Worm (Caenorhabditis elegans): ENCODE data around the gene syx-16.

Gene syx-16

DNA sequence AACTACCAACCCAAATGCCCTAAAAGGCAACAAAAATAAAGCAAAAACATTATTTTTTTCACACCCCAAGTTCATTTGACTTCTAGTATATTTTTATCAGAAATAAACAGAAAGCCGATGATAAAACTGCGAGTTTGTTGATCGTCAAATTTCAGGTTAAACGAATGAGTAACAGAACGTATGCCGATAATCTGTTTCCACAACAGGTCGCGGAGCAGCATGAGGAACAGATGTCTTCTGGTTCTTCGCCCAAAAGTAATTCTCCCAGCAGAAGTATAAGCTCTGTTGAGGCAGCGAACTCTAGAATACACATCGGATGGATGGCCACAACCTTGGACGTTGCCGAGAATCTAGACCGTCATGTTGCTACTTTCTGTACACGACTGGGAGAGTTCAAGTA is 21.5 kb upstream of the syx-16 start, which contains the start of gene prmt-5 (continued):
- TF ChIP-seq nhr-6 (tag; optimal IDR thresholded peaks at IDR 0.05) (no peak), sem-4 (tag; optimal IDR thresholded peaks at IDR 0.05) (no peak), mbf-1 (tag; optimal IDR thresholded peaks at IDR 0.05) (no peak), lin-13 (GFP tag; optimal IDR thresholded peaks at IDR 0.05) (peak; percentile 34), gmeb-1 (tag; optimal IDR thresholded peaks at IDR 0.05) (no peak), ZK546.5 (tag; optimal IDR thresholded peaks at IDR 0.05) (no peak), snpc-4 (tag; optimal IDR thresholded peaks at IDR 0.05) (no peak), lsy-2 (tag; optimal IDR thresholded peaks at IDR 0.05) (no peak), dmd-4 (tag; optimal IDR thresholded peaks at IDR 0.05) (no peak), blmp-1 (tag; optimal IDR thresholded peaks at IDR 0.05; ENCODE audit: insufficient read depth) (no peak), nhr-11 (tag; optimal IDR thresholded peaks at IDR 0.05) (no peak), ama-1 (optimal IDR thresholded peaks at IDR 0.05) (peak; percentile 65), lin-11 (tag; optimal IDR thresholded peaks at IDR 0.05) (no peak), alr-1 (tag; optimal IDR thresholded peaks at IDR 0.05) (no peak), fos-1 (tag; optimal IDR thresholded peaks at IDR 0.05) (no peak), ceh-16 (tag; optimal IDR thresholded peaks at IDR 0.05) (no peak), lin-39 (tag; optimal IDR thresholded peaks at IDR 0.05) (no peak), Y55F3AM.14 (GFP tag; optimal IDR thresholded peaks at IDR 0.05) (peak; percentile 24), nhr-23 (tag; optimal IDR thresholded peaks at IDR 0.05) (no peak), egl-27 (tag; optimal IDR thresholded peaks at IDR 0.05) (no peak)

- TF ChIP-seq fos-1 (tag; optimal IDR thresholded peaks at IDR 0.05) (no peak), nhr-23 (tag; optimal IDR thresholded peaks at IDR 0.05) (peak; percentile 35)
These were observed 20.8 kb upstream of the syx-16 start for ce11 chrIII:5229511-5230250.

DNA sequence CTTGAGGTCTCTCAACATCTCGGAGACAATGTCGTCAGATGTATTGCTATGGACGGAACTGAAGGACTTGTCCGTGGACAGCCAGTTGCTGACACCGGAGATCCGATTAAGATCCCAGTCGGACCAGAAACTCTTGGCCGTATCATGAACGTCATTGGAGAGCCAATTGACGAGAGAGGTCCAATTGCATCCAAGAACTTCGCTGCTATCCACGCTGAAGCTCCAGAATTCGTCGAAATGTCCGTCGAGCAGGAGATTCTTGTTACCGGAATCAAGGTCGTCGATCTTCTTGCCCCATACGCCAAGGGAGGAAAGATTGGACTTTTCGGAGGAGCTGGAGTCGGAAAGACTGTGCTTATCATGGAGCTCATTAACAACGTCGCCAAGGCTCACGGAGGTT is 19.9 kb upstream of the syx-16 start:
- TF ChIP-seq ceh-16 (tag; optimal IDR thresholded peaks at IDR 0.05) (no peak), blmp-1 (tag; optimal IDR thresholded peaks at IDR 0.05; ENCODE audit: insufficient read depth) (no peak), dmd-4 (tag; optimal IDR thresholded peaks at IDR 0.05) (no peak), C34F6.9 (tag; optimal IDR thresholded peaks at IDR 0.05) (no peak), lin-11 (tag; optimal IDR thresholded peaks at IDR 0.05) (no peak), nhr-77 (tag; optimal IDR thresholded peaks at IDR 0.05) (no peak), R02D3.7 (tag; optimal IDR thresholded peaks at IDR 0.05) (no peak), skn-1 (tag; optimal IDR thresholded peaks at IDR 0.05) (no peak), mbf-1 (tag; optimal IDR thresholded peaks at IDR 0.05) (no peak), lin-39 (tag; optimal IDR thresholded peaks at IDR 0.05) (no peak), elt-1 (tag; optimal IDR thresholded peaks at IDR 0.05) (no peak)

DNA sequence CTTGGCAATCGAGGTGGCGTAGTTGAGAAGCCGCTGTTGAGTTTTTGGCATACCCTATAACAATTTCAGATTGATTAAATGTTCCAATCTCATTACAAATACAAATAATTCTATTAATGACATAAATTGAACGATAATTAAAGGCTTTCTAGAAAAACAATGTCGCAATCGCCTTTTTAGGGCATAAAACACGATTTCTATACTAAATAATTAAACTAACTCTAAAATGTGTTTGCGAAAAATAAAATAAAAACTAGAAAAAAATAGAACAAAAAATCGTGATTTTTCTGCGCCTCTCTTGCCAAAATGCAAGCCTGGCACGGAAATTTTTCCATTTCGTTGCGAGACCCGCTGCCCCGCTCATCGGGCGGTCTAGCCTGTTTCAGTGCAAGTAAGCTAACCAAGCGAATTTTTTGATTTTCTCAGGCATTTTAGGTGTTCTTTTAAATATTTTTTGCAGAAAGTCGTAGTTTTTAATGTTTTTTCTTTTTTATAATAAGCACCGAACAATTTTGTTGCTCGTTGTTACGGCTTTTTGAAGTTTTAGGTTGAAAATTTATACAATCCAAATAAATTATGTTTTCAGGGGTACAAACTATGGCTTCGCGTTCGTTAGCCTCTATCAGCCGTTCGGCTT is 19.0 kb upstream of the syx-16 start, which contains the start of the genes C34E10.12, C34E10.10 and atp-2:
Gene C34E10.12 (minus strand): TSS at position 51 of the 637 bp plus-strand sequence.
Gene C34E10.10 (minus strand): TSS at position 54 of the 637 bp plus-strand sequence.
Gene atp-2 (plus strand): TSS at position 587 of the 637 bp plus-strand sequence.
- TF ChIP-seq nhr-6 (tag; optimal IDR thresholded peaks at IDR 0.05), result peak; percentile 60
- TF ChIP-seq ZK546.5 (tag; optimal IDR thresholded peaks at IDR 0.05), result peak; percentile 3
- peak; percentile 92 for TF ChIP-seq lin-13 (GFP tag; optimal IDR thresholded peaks at IDR 0.05)
- TF ChIP-seq nhr-77 (tag; optimal IDR thresholded peaks at IDR 0.05), result no peak
- peak; percentile 36 for TF ChIP-seq blmp-1 (tag; optimal IDR thresholded peaks at IDR 0.05; ENCODE audit: insufficient read depth)
- peak; percentile 68 for TF ChIP-seq sem-4 (tag; optimal IDR thresholded peaks at IDR 0.05)
- TF ChIP-seq ama-1 (optimal IDR thresholded peaks at IDR 0.05), result peak; percentile 74
- no peak for TF ChIP-seq aly-2 (tag; optimal IDR thresholded peaks at IDR 0.05)
- peak; percentile 74 for TF ChIP-seq ztf-4 (tag; optimal IDR thresholded peaks at IDR 0.05)
- peak; percentile 98 for TF ChIP-seq unc-55 (GFP tag; optimal IDR thresholded peaks at IDR 0.05)
- peak; percentile 65 to 93 for TF ChIP-seq lsy-2 (tag; optimal IDR thresholded peaks at IDR 0.05)
- TF ChIP-seq ceh-16 (tag; optimal IDR thresholded peaks at IDR 0.05), result peak; percentile 50
- no peak for TF ChIP-seq lin-39 (tag; optimal IDR thresholded peaks at IDR 0.05)
- no peak for TF ChIP-seq mbf-1 (tag; optimal IDR thresholded peaks at IDR 0.05)
- TF ChIP-seq lin-11 (tag; optimal IDR thresholded peaks at IDR 0.05), result peak; percentile 96
- TF ChIP-seq zag-1 (tag; optimal IDR thresholded peaks at IDR 0.05), result peak; percentile 68
- TF ChIP-seq nhr-129 (tag; optimal IDR thresholded peaks at IDR 0.05), result peak; percentile 86
- TF ChIP-seq Y55F3AM.14 (GFP tag; optimal IDR thresholded peaks at IDR 0.05), result no peak
- peak; percentile 35 for TF ChIP-seq ceh-82 (tag; optimal IDR thresholded peaks at IDR 0.05)
- TF ChIP-seq peb-1 (tag; optimal IDR thresholded peaks at IDR 0.05), result no peak
- peak; percentile 50 for TF ChIP-seq mab-5 (tag; optimal IDR thresholded peaks at IDR 0.05)
- no peak for TF ChIP-seq nhr-10 (tag; optimal IDR thresholded peaks at IDR 0.05)
- TF ChIP-seq C34F6.9 (tag; optimal IDR thresholded peaks at IDR 0.05), result peak; percentile 91
- TF ChIP-seq fos-1 (tag; optimal IDR thresholded peaks at IDR 0.05), result peak; percentile 84
- TF ChIP-seq skn-1 (tag; optimal IDR thresholded peaks at IDR 0.05), result peak; percentile 49
- TF ChIP-seq ztf-1 (GFP tag; conservative IDR thresholded peaks at IDR 0.05), result no peak
- peak in 1 of 2 experiments; percentile 56 for TF ChIP-seq mdl-1 (tag; optimal IDR thresholded peaks at IDR 0.05)
- no peak for TF ChIP-seq alr-1 (tag; optimal IDR thresholded peaks at IDR 0.05)
- TF ChIP-seq ztf-11 (tag; optimal IDR thresholded peaks at IDR 0.05), result no peak
- TF ChIP-seq egl-27 (tag; optimal IDR thresholded peaks at IDR 0.05), result no peak
- no peak for TF ChIP-seq unc-39 (tag; optimal IDR thresholded peaks at IDR 0.05)
- no peak for TF ChIP-seq elt-3 (tag; optimal IDR thresholded peaks at IDR 0.05)
- peak; percentile 59 for TF ChIP-seq sma-9 (GFP tag; optimal IDR thresholded peaks at IDR 0.05)
- no peak for TF ChIP-seq sma-9 (tag; optimal IDR thresholded peaks at IDR 0.05)
- TF ChIP-seq sma-3 (GFP tag; optimal IDR thresholded peaks at IDR 0.05), result peak; percentile 89
- TF ChIP-seq nhr-11 (tag; optimal IDR thresholded peaks at IDR 0.05), result no peak
- TF ChIP-seq nhr-237 (tag; optimal IDR thresholded peaks at IDR 0.05), result no peak
